Worm (Caenorhabditis elegans): ENCODE measurements around the gene R07E5.19.

DNA sequence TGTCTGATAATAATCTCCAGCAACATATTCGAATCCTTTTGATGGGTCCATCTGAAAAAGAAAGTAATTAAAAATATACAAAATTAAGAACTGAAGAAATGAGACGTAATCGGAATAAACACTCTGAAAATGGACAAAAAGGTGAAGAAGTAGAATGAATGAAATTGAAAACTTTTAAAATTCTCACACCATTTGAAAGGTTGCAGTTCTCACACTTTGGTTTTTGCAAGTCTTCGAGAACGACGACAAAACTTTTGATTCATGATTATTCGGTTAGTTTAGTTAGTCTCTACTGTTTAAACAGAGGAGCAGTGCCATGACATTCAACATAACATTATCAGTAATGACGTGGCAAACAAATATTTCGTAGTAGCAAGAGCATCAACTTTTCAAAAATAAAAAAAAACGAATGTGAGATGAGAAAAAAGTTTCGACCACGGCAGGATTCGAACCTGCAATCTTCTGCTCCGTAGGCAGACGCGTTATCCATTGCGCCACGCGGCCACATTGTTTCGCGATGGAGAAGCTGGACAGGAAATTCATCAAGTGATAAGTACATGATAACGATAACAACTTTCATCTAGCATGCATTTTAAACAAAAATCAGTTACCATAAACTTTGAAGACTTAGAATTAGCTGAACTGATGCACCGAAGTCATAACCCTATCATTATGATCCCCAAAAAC lies 32.2 kb upstream of the R07E5.19 start, which contains the start of gene ceh-43:
- TF ChIP-seq him-1 (tag; optimal IDR thresholded peaks at IDR 0.05) (no peak), dao-5 (tag; optimal IDR thresholded peaks at IDR 0.05) (no peak), W03F9.2 (tag; optimal IDR thresholded peaks at IDR 0.05) (no peak)
